Worm (Caenorhabditis elegans): ENCODE data around the gene copb-1.
"Not testable (repeated sequence)": the region's sequence is repeated elsewhere in the genome, so short reads cannot be mapped to it uniquely, and the experiment has no call there.

copb-1 gene

DNA sequence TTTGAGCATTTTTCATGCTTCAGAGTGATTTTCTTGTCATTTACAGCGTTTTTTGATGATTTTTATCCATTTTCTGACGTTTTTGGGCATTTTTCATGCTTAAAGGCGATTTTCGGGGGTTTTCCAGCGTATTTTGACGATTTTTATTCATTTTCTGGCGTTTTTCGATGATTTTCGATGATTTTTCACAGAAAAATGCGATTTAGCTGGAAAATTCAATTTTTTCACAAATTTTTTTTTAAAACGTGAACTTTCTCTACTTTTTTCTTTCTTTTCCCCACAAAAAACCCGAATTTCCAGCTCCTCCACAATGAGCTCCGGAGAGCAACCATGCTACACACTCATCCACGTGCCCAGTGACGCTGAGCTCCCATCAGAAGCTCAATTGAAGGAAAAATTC is at the start of gene copb-1:
Gene copb-1 (plus strand): TSS at position 301 of the 400 bp plus-strand sequence.
- TF ChIP-seq ceh-16 (tag; optimal IDR thresholded peaks at IDR 0.05) (no peak), lsy-2 (tag; optimal IDR thresholded peaks at IDR 0.05) (no peak), fos-1 (tag; optimal IDR thresholded peaks at IDR 0.05) (no peak), blmp-1 (tag; optimal IDR thresholded peaks at IDR 0.05; ENCODE audit: insufficient read depth) (no peak), mdl-1 (tag; optimal IDR thresholded peaks at IDR 0.05) (no peak), nhr-12 (tag; optimal IDR thresholded peaks at IDR 0.05) (no peak), lin-11 (tag; optimal IDR thresholded peaks at IDR 0.05) (no peak), ama-1 (optimal IDR thresholded peaks at IDR 0.05) (no peak), nhr-6 (tag; optimal IDR thresholded peaks at IDR 0.05) (no peak), zag-1 (tag; optimal IDR thresholded peaks at IDR 0.05) (no peak), ztf-11 (tag; optimal IDR thresholded peaks at IDR 0.05) (no peak), sem-4 (tag; optimal IDR thresholded peaks at IDR 0.05) (no peak), skn-1 (tag; optimal IDR thresholded peaks at IDR 0.05) (no peak), nhr-23 (tag; optimal IDR thresholded peaks at IDR 0.05) (no peak), ztf-4 (tag; optimal IDR thresholded peaks at IDR 0.05) (no peak), alr-1 (tag; optimal IDR thresholded peaks at IDR 0.05) (no peak), mab-5 (tag; optimal IDR thresholded peaks at IDR 0.05) (no peak), unc-55 (GFP tag; optimal IDR thresholded peaks at IDR 0.05) (no peak), dmd-4 (tag; optimal IDR thresholded peaks at IDR 0.05) (no peak), nhr-25 (tag; optimal IDR thresholded peaks at IDR 0.05) (no peak)

DNA sequence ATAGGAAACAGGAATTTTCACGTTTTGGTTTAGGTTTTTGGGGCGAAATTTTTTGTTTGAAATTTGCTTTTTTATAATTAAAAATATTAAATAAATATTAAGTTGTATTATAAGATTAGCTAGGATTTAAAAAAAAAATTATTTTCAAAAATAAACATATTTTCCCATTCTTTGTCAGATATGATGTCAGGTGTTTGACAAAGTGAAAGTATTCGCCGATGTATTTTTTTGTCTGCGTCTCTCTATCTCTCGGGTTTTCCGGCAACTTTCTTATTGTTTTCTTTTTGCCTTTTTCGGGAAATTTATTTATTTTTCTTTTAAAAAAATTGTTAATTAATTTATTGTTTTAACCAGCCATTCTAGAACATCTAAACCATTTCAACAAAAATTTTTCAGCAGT is 48.2 kb upstream of the copb-1 start:
- peak; percentile 65 for TF ChIP-seq blmp-1 (tag; optimal IDR thresholded peaks at IDR 0.05; ENCODE audit: insufficient read depth)
- TF ChIP-seq ztf-4 (tag; optimal IDR thresholded peaks at IDR 0.05) = no peak

- not testable (repeated sequence) for TF ChIP-seq ceh-82, R02D3.7, gmeb-1 (tag; optimal IDR thresholded peaks at IDR 0.05)
Observed at ce11 chrII:3032480-3032879, 46.1 kb upstream of the copb-1 start, which contains the start of gene B0454.6. B0454.6 (plus strand) TSS chrII:3032780.

DNA sequence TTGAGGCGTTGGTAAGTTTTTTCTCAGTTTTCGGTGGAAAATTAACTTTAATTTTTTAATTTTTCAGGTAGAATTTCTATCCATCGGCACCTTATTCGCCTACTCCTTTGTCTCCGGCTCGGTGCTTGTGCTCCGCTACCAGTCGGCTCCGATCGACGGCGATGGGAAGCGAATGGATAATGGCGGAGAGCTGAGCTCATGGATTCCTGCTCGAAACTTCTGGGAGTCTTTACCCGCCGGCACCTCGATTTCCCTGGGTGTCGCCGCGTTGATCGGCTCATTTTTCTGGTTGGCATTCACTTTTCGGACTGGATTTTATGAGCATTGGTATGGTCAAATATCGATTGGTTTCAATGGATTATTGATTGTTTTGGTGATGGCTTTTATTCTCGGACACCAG is 43.7 kb upstream of the copb-1 start:
- TF ChIP-seq alr-1 (tag; optimal IDR thresholded peaks at IDR 0.05) (no peak), nhr-10 (tag; optimal IDR thresholded peaks at IDR 0.05) (no peak), nhr-12 (tag; optimal IDR thresholded peaks at IDR 0.05) (no peak), nhr-6 (tag; optimal IDR thresholded peaks at IDR 0.05) (no peak), unc-62 (GFP tag; optimal IDR thresholded peaks at IDR 0.05) (no peak), lsy-2 (tag; optimal IDR thresholded peaks at IDR 0.05) (no peak), blmp-1 (tag; optimal IDR thresholded peaks at IDR 0.05; ENCODE audit: insufficient read depth) (no peak), elt-3 (tag; optimal IDR thresholded peaks at IDR 0.05) (no peak), ztf-11 (tag; optimal IDR thresholded peaks at IDR 0.05) (no peak), sma-9 (GFP tag; optimal IDR thresholded peaks at IDR 0.05) (no peak), sma-9 (tag; optimal IDR thresholded peaks at IDR 0.05) (no peak), ztf-4 (tag; optimal IDR thresholded peaks at IDR 0.05) (no peak), ama-1 (optimal IDR thresholded peaks at IDR 0.05) (no peak), nhr-21 (tag; optimal IDR thresholded peaks at IDR 0.05) (no peak), unc-55 (GFP tag; optimal IDR thresholded peaks at IDR 0.05) (no peak), nhr-237 (tag; optimal IDR thresholded peaks at IDR 0.05) (no peak)

ce11 chrII:3036344-3036743 is 42.3 kb upstream of the copb-1 start:
- TF ChIP-seq fos-1 (tag; optimal IDR thresholded peaks at IDR 0.05) = no peak
- TF ChIP-seq ZK546.5 (tag; optimal IDR thresholded peaks at IDR 0.05) = no peak
- TF ChIP-seq nhr-11 (tag; optimal IDR thresholded peaks at IDR 0.05) = no peak
- no peak for TF ChIP-seq dmd-4 (tag; optimal IDR thresholded peaks at IDR 0.05)
- no peak for TF ChIP-seq nhr-12 (tag; optimal IDR thresholded peaks at IDR 0.05)
- TF ChIP-seq sem-4 (tag; optimal IDR thresholded peaks at IDR 0.05) = no peak
- TF ChIP-seq unc-62 (GFP tag; optimal IDR thresholded peaks at IDR 0.05) = no peak
- TF ChIP-seq nhr-25 (tag; optimal IDR thresholded peaks at IDR 0.05) = no peak
- TF ChIP-seq nhr-237 (tag; optimal IDR thresholded peaks at IDR 0.05) = no peak
- no peak for TF ChIP-seq lsy-2 (tag; optimal IDR thresholded peaks at IDR 0.05)
- no peak for TF ChIP-seq mab-5 (tag; optimal IDR thresholded peaks at IDR 0.05)
- no peak for TF ChIP-seq unc-39 (tag; optimal IDR thresholded peaks at IDR 0.05)
- TF ChIP-seq elt-1 (tag; optimal IDR thresholded peaks at IDR 0.05) = no peak
- no peak for TF ChIP-seq elt-3 (tag; optimal IDR thresholded peaks at IDR 0.05)
- no peak for TF ChIP-seq ama-1 (optimal IDR thresholded peaks at IDR 0.05)
- TF ChIP-seq lin-39 (tag; optimal IDR thresholded peaks at IDR 0.05) = no peak
- no peak for TF ChIP-seq R02D3.7 (tag; optimal IDR thresholded peaks at IDR 0.05)
- TF ChIP-seq crh-2 (tag; optimal IDR thresholded peaks at IDR 0.05) = no peak
- no peak for TF ChIP-seq ztf-1 (GFP tag; conservative IDR thresholded peaks at IDR 0.05)
- TF ChIP-seq nhr-21 (tag; optimal IDR thresholded peaks at IDR 0.05) = no peak

Measured in whole organism, L2 larva.